Worm (Caenorhabditis elegans): ENCODE measurements around the gene mdt-15.

ce11 chrIII:5845483-5845882 lies 11.9 kb upstream of the mdt-15 start:
- TF ChIP-seq ceh-18 (tag; optimal IDR thresholded peaks at IDR 0.05): peak; percentile 20
- no peak for TF ChIP-seq pqm-1 (tag; optimal IDR thresholded peaks at IDR 0.05)
- TF ChIP-seq ama-1 (optimal IDR thresholded peaks at IDR 0.05): no peak
- no peak for TF ChIP-seq F13H6.1 (tag; optimal IDR thresholded peaks at IDR 0.05)
- TF ChIP-seq ceh-6 (GFP tag; optimal IDR thresholded peaks at IDR 0.05): no peak
- TF ChIP-seq ceh-48 (tag; optimal IDR thresholded peaks at IDR 0.05): no peak
- no peak for TF ChIP-seq odd-2 (tag; optimal IDR thresholded peaks at IDR 0.05)
- no peak for TF ChIP-seq npax-4 (tag; optimal IDR thresholded peaks at IDR 0.05)
- no peak for TF ChIP-seq pat-9 (tag; optimal IDR thresholded peaks at IDR 0.05)
- TF ChIP-seq lim-6 (tag; optimal IDR thresholded peaks at IDR 0.05): no peak
- TF ChIP-seq unc-86 (tag; optimal IDR thresholded peaks at IDR 0.05): no peak
- TF ChIP-seq ceh-24 (tag; optimal IDR thresholded peaks at IDR 0.05): no peak
- no peak for TF ChIP-seq tbx-7 (tag; optimal IDR thresholded peaks at IDR 0.05)
